Worm (Caenorhabditis elegans) whole organism, early embryonic: Measurements from ENCODE around the gene bath-29.

Source experiments
- B0310.2 ChIP-seq: sonication (generic microtip); optimal IDR thresholded peaks from 2 replicates; lab custom pipeline; 2016; ENCODE audit warnings: mild to moderate bottlenecking, missing genetic modification characterization, missing compliant biosample characterization
- aly-1 ChIP-seq: sonication (generic microtip); optimal IDR thresholded peaks from 2 replicates; lab custom pipeline; 2016; ENCODE audit warnings: missing genetic modification characterization, missing compliant biosample characterization
- ama-1 ChIP-seq: fragments of 150-350 bp; optimal IDR thresholded peaks from 2 replicates; lab custom pipeline; 2014
- ets-7 ChIP-seq: sonication (generic microtip); optimal IDR thresholded peaks from 2 replicates; lab custom pipeline; 2016; ENCODE audit warnings: missing genotype, missing genetic modification characterization, missing compliant biosample characterization
- flt-1 ChIP-seq: fragments of 200-800 bp; sonication (Bioruptor generic); IDR thresholded peaks from 2 replicates; pipeline ENCODE4 v1.3.6; 2022; ENCODE audit warnings: missing genetic modification characterization, missing compliant biosample characterization
- hmbx-1 ChIP-seq: sonication (generic microtip); optimal IDR thresholded peaks from 2 replicates; lab custom pipeline; 2016; ENCODE audit warnings: mild to moderate bottlenecking, missing genetic modification characterization, missing compliant biosample characterization
- hmg-4 ChIP-seq: fragments of 200-800 bp; sonication (Bioruptor generic); optimal IDR thresholded peaks from 2 replicates; lab custom pipeline; 2018; ENCODE audit warnings: mild to moderate bottlenecking, missing genetic modification characterization, missing compliant biosample characterization
- hnd-1 ChIP-seq: sonication (generic microtip); optimal IDR thresholded peaks from 2 replicates; lab custom pipeline; 2016; ENCODE audit warnings: missing genetic modification characterization, missing compliant biosample characterization
- pes-1 ChIP-seq: fragments of 200-800 bp; sonication (Bioruptor generic); IDR thresholded peaks from 2 replicates; pipeline ENCODE4 v1.3.6; 2022; ENCODE audit warnings: missing genetic modification reagents, missing genetic modification characterization, missing compliant biosample characterization
- scrt-1 ChIP-seq: fragments of 200-800 bp; sonication (Bioruptor generic); IDR thresholded peaks from 2 replicates; pipeline ENCODE4 v1.3.6; 2022; ENCODE audit warnings: missing genetic modification characterization, missing compliant biosample characterization
- tbx-11 ChIP-seq: fragments of 200-800 bp; sonication (Bioruptor generic); IDR thresholded peaks from 2 replicates; pipeline ENCODE4 v1.3.6; 2022; ENCODE audit warnings: missing genetic modification characterization, missing compliant biosample characterization
- tbx-37 ChIP-seq: fragments of 200-800 bp; sonication (Bioruptor generic); conservative IDR thresholded peaks from 2 replicates; pipeline ENCODE4 v1.3.6; 2022; ENCODE audit warnings: missing genetic modification reagents, missing genetic modification characterization, missing compliant biosample characterization
- tra-4 ChIP-seq: sonication (generic microtip); optimal IDR thresholded peaks from 2 replicates; lab custom pipeline; 2017; ENCODE audit warnings: missing genetic modification characterization, missing compliant biosample characterization

DNA sequence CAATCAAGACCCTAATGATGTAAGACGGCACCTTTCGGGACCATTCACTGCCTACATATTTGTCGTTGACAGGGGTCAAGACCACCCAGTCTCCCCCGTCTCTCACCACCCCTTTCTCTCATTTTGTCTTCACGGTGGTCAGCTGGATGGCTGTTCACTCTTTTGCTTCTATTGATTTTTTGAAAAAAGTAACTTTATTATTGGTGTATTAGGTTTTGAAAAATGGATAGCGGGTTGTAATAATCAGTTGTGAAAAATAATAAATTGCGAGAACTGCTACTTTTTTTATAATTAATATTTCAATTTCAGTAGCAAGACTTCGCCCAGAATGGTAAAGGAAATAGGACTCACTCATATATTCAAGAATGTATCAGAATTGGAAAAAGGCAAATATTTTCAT is 28.4 kb downstream of the bath-29 start, which contains the start of gene bath-9:
- TF ChIP-seq ets-7 (tag; lab: Kevin White, UChicago) (no peak), ama-1 (lab: Kevin White, UChicago) (no peak), tra-4 (tag; lab: Kevin White, UChicago) (no peak), flt-1 (GFP tag; lab: Robert Waterston, UW) (no peak), tbx-11 (GFP tag; lab: Robert Waterston, UW) (no peak), aly-1 (tag; lab: Kevin White, UChicago) (no peak), B0310.2 (tag; lab: Kevin White, UChicago) (no peak), hmg-4 (GFP tag; lab: Kevin White, UChicago) (no peak), hmbx-1 (tag; lab: Kevin White, UChicago) (no peak), tbx-37 (GFP tag; lab: Robert Waterston, UW) (no peak), scrt-1 (GFP tag; lab: Robert Waterston, UW) (no peak), hnd-1 (tag; lab: Kevin White, UChicago) (no peak), pes-1 (no peak)
